Fruit fly (Drosophila melanogaster) whole organism, embryonic: Measurements from ENCODE around the gene CG43935.

ENCODE experiments used
- CG11093 ChIP-seq: fragments of 200-800 bp; sonication (Bioruptor generic); IDR thresholded peaks from 3 replicates; pipeline ENCODE4 v1.3.6; 2022; ENCODE audit warnings: missing biosample characterization, missing genetic modification characterization
- CG8478 ChIP-seq: fragments of >200 bp; optimal IDR thresholded peaks from 2 replicates; lab custom pipeline; 2018
- CHES-1-like ChIP-seq: fragments of 200-800 bp; sonication (Bioruptor generic); optimal IDR thresholded peaks from 2 replicates; lab custom pipeline; 2016; ENCODE audit warnings: missing biosample characterization, missing genetic modification characterization
- Hey ChIP-seq: fragments of 200-800 bp; sonication (Bioruptor generic); optimal IDR thresholded peaks from 3 replicates; lab custom pipeline; 2018; ENCODE audit warnings: missing biosample characterization, mild to moderate bottlenecking, missing genetic modification characterization
- kah ChIP-seq: fragments of 200-800 bp; sonication (Bioruptor generic); optimal IDR thresholded peaks from 2 replicates; lab custom pipeline; 2018; ENCODE audit warnings: missing biosample characterization, mild to moderate bottlenecking, missing genetic modification characterization

DNA sequence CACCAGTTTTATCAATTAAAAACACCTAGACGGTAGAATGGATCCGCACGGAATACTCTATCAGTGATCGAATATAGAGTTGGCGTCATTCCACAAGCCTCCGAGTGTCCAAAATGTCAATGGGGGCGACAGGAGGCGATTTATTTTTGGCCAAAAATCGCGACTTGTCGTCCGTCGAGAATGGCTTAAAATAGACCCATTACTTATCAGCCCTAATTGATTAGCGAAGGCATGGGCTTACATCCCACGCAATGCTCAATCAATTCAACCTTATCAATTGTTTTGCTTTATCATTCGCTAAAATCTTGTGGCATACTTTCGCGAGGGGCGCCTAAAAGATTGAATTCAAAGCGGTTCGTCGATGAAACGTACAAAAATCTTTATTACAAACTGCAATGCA, 42.9 kb downstream of the CG43935 start:
- no peak for TF ChIP-seq CHES-1-like (GFP tag; lab: Kevin White, UChicago)
- no peak for TF ChIP-seq Hey (tag; lab: Kevin White, UChicago)
- TF ChIP-seq CG11093 (GFP tag; lab: Robert Waterston, UW): no peak
- TF ChIP-seq kah (GFP tag; lab: Kevin White, UChicago): no peak
- TF ChIP-seq CG8478 (lab: Kevin White, UChicago): no peak
